Fruit fly (Drosophila melanogaster) whole organism, pupa: Measurements from ENCODE around the gene spartin.

Experiments used
- CG10348 ChIP-seq: fragments of 200-800 bp; sonication (Bioruptor generic); IDR thresholded peaks from 2 replicates; pipeline ENCODE4 v1.3.6; 2022; ENCODE audit warnings: missing biosample characterization, missing genetic modification characterization
- CG12605 ChIP-seq: fragments of 200-800 bp; sonication (Bioruptor generic); IDR thresholded peaks from 2 replicates; pipeline ENCODE4 v1.3.6; 2022; ENCODE audit warnings: missing biosample characterization, missing genetic modification characterization
- CG9948 ChIP-seq: fragments of 200-800 bp; sonication (Bioruptor generic); optimal IDR thresholded peaks from 2 replicates; lab custom pipeline; 2018; ENCODE audit warnings: missing biosample characterization, mild to moderate bottlenecking, missing genetic modification characterization, moderate library complexity
- EcR ChIP-seq: fragments of 200-800 bp; sonication (Bioruptor generic); optimal IDR thresholded peaks from 3 replicates; lab custom pipeline; 2019; ENCODE audit warnings: missing biosample characterization, missing genetic modification characterization, mild to moderate bottlenecking, moderate library complexity, missing genetic modification reagents
- Pif1A ChIP-seq: fragments of 200-800 bp; sonication (Bioruptor generic); optimal IDR thresholded peaks from 3 replicates; lab custom pipeline; 2016; ENCODE audit warnings: missing biosample characterization, missing genetic modification characterization

DNA sequence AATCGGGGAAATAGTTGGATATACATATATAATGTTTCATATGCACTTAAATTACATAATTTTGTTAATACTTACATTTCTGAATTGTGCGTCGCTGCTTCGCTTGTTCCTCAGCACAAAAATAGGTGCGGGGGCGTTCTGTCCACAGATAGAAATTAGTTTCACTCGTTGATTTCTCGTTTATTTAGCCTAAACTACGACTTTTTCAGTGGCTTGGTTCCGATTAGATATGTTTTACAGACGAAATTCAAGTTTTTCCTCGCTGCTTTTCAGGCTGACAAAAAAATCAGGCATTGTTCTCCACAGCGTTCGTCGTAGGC, 13.4 kb upstream of the spartin start:
- TF ChIP-seq EcR (GFP tag; lab: Kevin White, UChicago) (no peak), CG9948 (tag; lab: Kevin White, UChicago) (no peak), CG10348 (GFP tag; lab: Robert Waterston, UW) (no peak), Pif1A (no peak), CG12605 (GFP tag; lab: Robert Waterston, UW) (no peak)
